Fruit fly (Drosophila melanogaster): ENCODE measurements around the gene SA1.
A peak's percentile ranks its signal among the peaks of the same experiment; 100 is the strongest.

SA1 gene

DNA sequence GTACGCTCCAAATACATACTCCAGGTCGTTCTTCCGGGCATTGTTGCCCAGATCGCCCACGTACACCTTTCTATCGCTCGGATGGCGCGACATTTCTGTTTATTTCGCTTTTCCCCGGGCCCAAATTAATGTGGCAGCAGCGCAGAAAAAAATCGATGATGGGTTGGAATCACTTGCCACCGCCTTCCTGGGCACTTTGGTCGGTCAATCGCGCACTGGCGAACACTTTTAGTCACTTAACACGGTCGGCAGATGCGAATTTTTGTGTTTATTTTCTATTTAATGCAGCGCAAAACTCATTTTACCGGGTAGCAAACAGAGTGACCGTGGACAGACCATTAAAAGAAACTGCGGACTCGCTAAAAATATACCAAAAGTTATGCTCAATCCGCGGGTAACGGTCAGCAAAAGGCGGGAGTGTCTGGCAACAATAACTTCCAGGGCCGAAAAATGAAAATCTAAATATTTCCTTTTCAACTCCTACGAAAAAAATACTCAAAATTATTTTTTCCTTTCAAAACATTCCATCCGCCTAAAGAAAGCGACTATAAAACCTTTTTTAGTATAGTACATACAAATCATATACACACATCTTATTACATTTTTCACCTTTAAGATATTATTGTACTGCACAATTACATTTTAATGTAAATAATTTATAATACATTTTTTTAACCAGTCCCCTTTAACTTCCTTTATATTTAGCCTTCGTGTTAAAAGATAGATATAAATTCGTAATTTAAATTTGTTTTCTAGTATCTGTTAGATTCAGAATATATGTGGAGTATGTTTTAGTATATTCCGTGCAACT, 30.2 kb upstream of the SA1 start, which contains the start of gene x16:
Gene x16 (minus strand): TSS at position 361 of the 811 bp plus-strand sequence.
- TF ChIP-seq nmo (GFP tag; optimal IDR thresholded peaks at IDR 0.05) (peak; percentile 30), Adf1 (GFP tag; IDR thresholded peaks at IDR 0.05) (no peak), Myb (GFP tag; optimal IDR thresholded peaks at IDR 0.05) (peak; percentile 68), CG4617 (GFP tag; optimal IDR thresholded peaks at IDR 0.05; ENCODE audit: borderline replicate concordance) (peak; percentile 45), CG4424 (GFP tag; optimal IDR thresholded peaks at IDR 0.05) (peak; percentile 23), CG2120 (GFP tag; optimal IDR thresholded peaks at IDR 0.05) (peak; percentile 11), CG18476 (GFP tag; optimal IDR thresholded peaks at IDR 0.05) (no peak), gt (GFP tag; IDR thresholded peaks at IDR 0.05) (no peak), gfzf (GFP tag; optimal IDR thresholded peaks at IDR 0.05) (peak; percentile 85), CG12391 (tag; optimal IDR thresholded peaks at IDR 0.05) (peak; percentile 18), sisA (GFP tag; IDR thresholded peaks at IDR 0.05) (0 out of 2 replicates have a peak, but pooled peaks have one; percentile 10), MESR4 (GFP tag; optimal IDR thresholded peaks at IDR 0.05) (peak; percentile 7), CG34422 (GFP tag; IDR thresholded peaks at IDR 0.05) (0 out of 3 replicates have a peak, but pooled peaks have one; percentile 12), gsb-n (tag; optimal IDR thresholded peaks at IDR 0.05) (peak; percentile 16), fu2 (GFP tag; optimal IDR thresholded peaks at IDR 0.05) (peak; percentile 8), onecut (GFP tag; IDR thresholded peaks at IDR 0.05) (peak; percentile 80), CG2678 (tag; optimal IDR thresholded peaks at IDR 0.05) (peak; percentile 12), Doc3 (GFP tag; IDR thresholded peaks at IDR 0.05; ENCODE audit: partially characterized antibody) (no peak), NFAT (GFP tag; IDR thresholded peaks at IDR 0.05) (0 out of 2 replicates have a peak, but pooled peaks have one; percentile 10), CG17328 (GFP tag; IDR thresholded peaks at IDR 0.05) (no peak), Hsf (GFP tag; optimal IDR thresholded peaks at IDR 0.05) (peak; percentile 10), Med (GFP tag) (peak; percentile 10), Sin3A (optimal IDR thresholded peaks at IDR 0.05) (peak; percentile 76), Sry-δ (GFP tag; optimal IDR thresholded peaks at IDR 0.05) (peak; percentile 5), Eip74EF (GFP tag; optimal IDR thresholded peaks at IDR 0.05) (no peak), fd64A (GFP tag; optimal IDR thresholded peaks at IDR 0.05) (no peak), twi (tag; optimal IDR thresholded peaks at IDR 0.05) (no peak), her (GFP tag; optimal IDR thresholded peaks at IDR 0.05) (no peak), CG7928 (GFP tag; optimal IDR thresholded peaks at IDR 0.05) (peak; percentile 83), gem (tag; optimal IDR thresholded peaks at IDR 0.05) (peak; percentile 15), Mad (GFP tag; optimal IDR thresholded peaks at IDR 0.05) (no peak), MBD-R2 (GFP tag; IDR thresholded peaks at IDR 0.05) (peak; percentile 39), Hr3 (GFP tag; optimal IDR thresholded peaks at IDR 0.05) (peak; percentile 3), CG9797 (GFP tag; optimal IDR thresholded peaks at IDR 0.05) (peak; percentile 77), CG30403 (GFP tag; optimal IDR thresholded peaks at IDR 0.05) (peak; percentile 10), Dbx (GFP tag; IDR thresholded peaks at IDR 0.05) (0 out of 3 replicates have a peak, but pooled peaks have one; percentile 2), Ets97D (GFP tag; optimal IDR thresholded peaks at IDR 0.05) (peak; percentile 35), row (GFP tag; IDR thresholded peaks at IDR 0.05) (peak; percentile 34; the same call in 2 of the 3 replicates), CG2129 (GFP tag; IDR thresholded peaks at IDR 0.05; ENCODE audit: partially characterized antibody) (no peak), CG11504 (tag; optimal IDR thresholded peaks at IDR 0.05) (peak; percentile 35), C15 (GFP tag; IDR thresholded peaks at IDR 0.05) (no peak), CG3995 (GFP tag; optimal IDR thresholded peaks at IDR 0.05) (peak; percentile 56), Rfx (GFP tag; IDR thresholded peaks at IDR 0.05) (peak; percentile 18; the same call in 1 of the 2 replicates), B-H2 (GFP tag; optimal IDR thresholded peaks at IDR 0.05) (peak; percentile 8), Dp (GFP tag; optimal IDR thresholded peaks at IDR 0.05) (peak; percentile 51), en (GFP tag; optimal IDR thresholded peaks at IDR 0.05) (no peak), slbo (GFP tag; IDR thresholded peaks at IDR 0.05) (peak; percentile 39; the same call in 1 of the 2 replicates), E2f2 (GFP tag; IDR thresholded peaks at IDR 0.05) (peak; percentile 54), ssp (GFP tag; IDR thresholded peaks at IDR 0.05) (0 out of 2 replicates have a peak, but pooled peaks have one; percentile 14)

All from whole organism, embryonic.